Worm (Caenorhabditis elegans) whole organism, L2 larva: ENCODE results near the gene K09C6.3.

Experiments used
- R02D3.7 ChIP-seq: fragments of 150-350 bp; optimal IDR thresholded peaks from 2 replicates; lab custom pipeline; 2014; ENCODE audit warnings: missing biosample characterization, missing genetic modification characterization
- Y55F3AM.14 ChIP-seq: fragments of 200-800 bp; sonication (Bioruptor generic); optimal IDR thresholded peaks from 2 replicates; lab custom pipeline; 2018; ENCODE audit warnings: mild to moderate bottlenecking, missing genetic modification characterization, missing compliant biosample characterization
- ZK546.5 ChIP-seq: sonication (generic microtip); optimal IDR thresholded peaks from 2 replicates; lab custom pipeline; 2017; ENCODE audit warnings: missing biosample characterization, missing genetic modification characterization
- alr-1 ChIP-seq: fragments of 150-350 bp; optimal IDR thresholded peaks from 2 replicates; lab custom pipeline; 2014; ENCODE audit warnings: missing biosample characterization, missing genetic modification characterization
- aly-2 ChIP-seq: fragments of 150-350 bp; optimal IDR thresholded peaks from 2 replicates; lab custom pipeline; 2014; ENCODE audit warnings: missing biosample characterization, missing genetic modification characterization
- ama-1 ChIP-seq: fragments of 150-350 bp; optimal IDR thresholded peaks from 2 replicates; lab custom pipeline; 2018; ENCODE audit warnings: inconsistent platforms
- blmp-1 ChIP-seq: sonication (generic microtip); optimal IDR thresholded peaks from 2 replicates; lab custom pipeline; 2017; ENCODE audit warnings: missing genetic modification characterization, mild to moderate bottlenecking, missing compliant biosample characterization, antibody characterized with exemption, moderate library complexity; ENCODE audit not compliant: insufficient read depth
- ceh-16 ChIP-seq: fragments of 150-350 bp; optimal IDR thresholded peaks from 2 replicates; lab custom pipeline; 2014; ENCODE audit warnings: missing biosample characterization, missing genetic modification characterization
- ceh-82 ChIP-seq: fragments of 150-350 bp; optimal IDR thresholded peaks from 2 replicates; lab custom pipeline; 2014; ENCODE audit warnings: missing biosample characterization, missing genetic modification characterization
- crh-2 ChIP-seq: sonication (generic microtip); optimal IDR thresholded peaks from 2 replicates; lab custom pipeline; 2017; ENCODE audit warnings: missing biosample characterization, missing genetic modification characterization
- dmd-4 ChIP-seq: sonication (generic microtip); optimal IDR thresholded peaks from 2 replicates; lab custom pipeline; 2017; ENCODE audit warnings: missing biosample characterization, missing genetic modification characterization
- egl-27 ChIP-seq: sonication (generic microtip); optimal IDR thresholded peaks from 3 replicates; lab custom pipeline; 2017; ENCODE audit warnings: missing biosample characterization, missing genetic modification reagents, missing genetic modification characterization
- elt-1 ChIP-seq: fragments of 150-350 bp; optimal IDR thresholded peaks from 2 replicates; lab custom pipeline; 2014; ENCODE audit warnings: missing biosample characterization, missing genetic modification characterization
- elt-3 ChIP-seq: sonication (generic microtip); optimal IDR thresholded peaks from 2 replicates; lab custom pipeline; 2017; ENCODE audit warnings: missing biosample characterization, missing genetic modification characterization
- fos-1 ChIP-seq: fragments of 150-350 bp; optimal IDR thresholded peaks from 2 replicates; lab custom pipeline; 2014; ENCODE audit warnings: missing biosample characterization, missing genetic modification characterization
- gmeb-1 ChIP-seq: fragments of 150-350 bp; optimal IDR thresholded peaks from 2 replicates; lab custom pipeline; 2014; ENCODE audit warnings: missing biosample characterization, missing genetic modification characterization
- lin-11 ChIP-seq: fragments of 150-350 bp; sonication (generic microtip); optimal IDR thresholded peaks from 2 replicates; lab custom pipeline; 2014; ENCODE audit warnings: missing biosample characterization, missing genetic modification characterization, inconsistent platforms, mixed read lengths
- lin-13 ChIP-seq: fragments of 150-350 bp; optimal IDR thresholded peaks from 2 replicates; lab custom pipeline; 2014; ENCODE audit warnings: missing biosample characterization, missing genetic modification reagents, missing genetic modification characterization
- lin-39 ChIP-seq: fragments of 150-350 bp; optimal IDR thresholded peaks from 2 replicates; lab custom pipeline; 2014; ENCODE audit warnings: missing biosample characterization, missing genetic modification reagents, missing genetic modification characterization
- lsy-2 ChIP-seq, 2 experiments: fragments of 150-350 bp in 1 of 2; sonication (generic microtip) in 1 of 2; optimal IDR thresholded peaks; 2 replicates each; lab custom pipeline; 2014 to 2017; ENCODE audit warnings: missing biosample characterization in 2 of 2, missing genetic modification characterization in 2 of 2
- mbf-1 ChIP-seq: sonication (generic microtip); optimal IDR thresholded peaks from 2 replicates; lab custom pipeline; 2017; ENCODE audit warnings: missing biosample characterization, missing genetic modification characterization
- mdl-1 ChIP-seq, 2 experiments: fragments of 150-350 bp in 1 of 2; sonication (generic microtip) in 1 of 2; optimal IDR thresholded peaks; 2 replicates each; lab custom pipeline; 2017; ENCODE audit warnings: missing biosample characterization in 2 of 2, missing genetic modification characterization in 2 of 2
- nhr-10 ChIP-seq: sonication (generic microtip); optimal IDR thresholded peaks from 2 replicates; lab custom pipeline; 2017; ENCODE audit warnings: missing biosample characterization, missing genetic modification characterization
- nhr-11 ChIP-seq: fragments of 150-350 bp; optimal IDR thresholded peaks from 2 replicates; lab custom pipeline; 2014; ENCODE audit warnings: missing biosample characterization, missing genetic modification characterization
- nhr-129 ChIP-seq: fragments of 150-350 bp; optimal IDR thresholded peaks from 2 replicates; lab custom pipeline; 2014; ENCODE audit warnings: missing biosample characterization, missing genetic modification characterization
- nhr-21 ChIP-seq: fragments of 150-350 bp; optimal IDR thresholded peaks from 2 replicates; lab custom pipeline; 2014; ENCODE audit warnings: missing biosample characterization, missing genetic modification characterization
- nhr-23 ChIP-seq: fragments of 150-350 bp; optimal IDR thresholded peaks from 2 replicates; lab custom pipeline; 2014; ENCODE audit warnings: missing biosample characterization, missing genetic modification reagents, missing genetic modification characterization
- nhr-25 ChIP-seq: fragments of 150-350 bp; sonication (generic microtip); optimal IDR thresholded peaks from 3 replicates; lab custom pipeline; 2014; ENCODE audit warnings: missing biosample characterization, missing genetic modification characterization
- nhr-6 ChIP-seq: fragments of 150-350 bp; optimal IDR thresholded peaks from 2 replicates; lab custom pipeline; 2014; ENCODE audit warnings: missing biosample characterization, missing genetic modification characterization
- nhr-77 ChIP-seq: fragments of 150-350 bp; optimal IDR thresholded peaks from 2 replicates; lab custom pipeline; 2014; ENCODE audit warnings: missing biosample characterization, missing genetic modification characterization
- peb-1 ChIP-seq: fragments of 150-350 bp; optimal IDR thresholded peaks from 2 replicates; lab custom pipeline; 2014; ENCODE audit warnings: missing biosample characterization, missing genetic modification characterization
- skn-1 ChIP-seq: sonication (generic microtip); optimal IDR thresholded peaks from 2 replicates; lab custom pipeline; 2017; ENCODE audit warnings: missing biosample characterization, missing genetic modification characterization
- snpc-4 ChIP-seq: fragments of 150-350 bp; optimal IDR thresholded peaks from 2 replicates; lab custom pipeline; 2014; ENCODE audit warnings: missing biosample characterization, missing genetic modification characterization
- unc-62 ChIP-seq: fragments of 150-350 bp; optimal IDR thresholded peaks from 2 replicates; lab custom pipeline; 2014; ENCODE audit warnings: missing biosample characterization, missing genetic modification reagents, missing genetic modification characterization
- zag-1 ChIP-seq: fragments of 150-350 bp; optimal IDR thresholded peaks from 2 replicates; lab custom pipeline; 2014; ENCODE audit warnings: missing biosample characterization, missing genetic modification characterization
- ztf-11 ChIP-seq: sonication (generic microtip); optimal IDR thresholded peaks from 2 replicates; lab custom pipeline; 2017; ENCODE audit warnings: missing biosample characterization, missing genetic modification characterization
- ztf-4 ChIP-seq: fragments of 150-350 bp; optimal IDR thresholded peaks from 2 replicates; lab custom pipeline; 2014; ENCODE audit warnings: missing biosample characterization, missing genetic modification characterization

The K09C6.3 gene

ce11 chrV:866729-867128 lies 14.4 kb downstream of the K09C6.3 start, which contains the start of gene T02B11.3:
TSS of gene T02B11.3 (minus strand) at chrV:866829.
- TF ChIP-seq fos-1 (tag; lab: Kevin White, UChicago) (no peak), lin-39 (tag; lab: Kevin White, UChicago) (no peak), elt-1 (tag; lab: Kevin White, UChicago) (no peak), zag-1 (tag; lab: Kevin White, UChicago) (no peak), nhr-129 (tag; lab: Kevin White, UChicago) (no peak), crh-2 (no peak), dmd-4 (tag; lab: Kevin White, UChicago) (no peak), ceh-82 (tag; lab: Kevin White, UChicago) (no peak), lin-13 (GFP tag; lab: Kevin White, UChicago) (no peak), alr-1 (tag; lab: Kevin White, UChicago) (no peak)

DNA sequence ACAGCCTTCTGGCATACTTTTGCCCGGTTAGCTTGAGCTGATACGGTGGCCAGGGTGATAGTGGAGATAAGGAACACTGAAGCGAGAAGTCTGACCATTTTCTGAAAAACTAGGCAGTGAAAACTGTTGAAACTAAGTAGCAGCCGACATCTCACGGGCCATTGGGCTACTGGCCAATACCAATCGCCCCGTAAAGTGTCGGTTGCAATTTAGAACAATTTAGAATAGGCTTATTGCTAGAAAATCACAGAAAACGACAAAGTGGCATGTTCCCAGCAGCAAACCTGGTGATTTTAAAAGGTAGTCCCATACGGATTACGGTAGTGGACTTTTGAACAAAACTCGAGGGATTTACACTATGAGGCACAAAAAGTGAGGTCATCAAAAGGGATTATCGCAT lies 18.7 kb downstream of the K09C6.3 start, which contains the start of gene T02B11.4:
Gene T02B11.4, minus strand, starts transcription at position 101 of the 400 bp plus-strand sequence.
- TF ChIP-seq elt-3 (tag; lab: Kevin White, UChicago) (no peak), skn-1 (tag; lab: Kevin White, UChicago) (no peak), unc-62 (GFP tag; lab: Kevin White, UChicago) (no peak)

ce11 chrV:875945-876344 lies 23.7 kb downstream of the K09C6.3 start, which contains the start of gene T02B11.9:
TSS of gene T02B11.9 (plus strand) at chrV:876245.
- TF ChIP-seq aly-2 = no peak
- TF ChIP-seq snpc-4 = no peak
- TF ChIP-seq ZK546.5 = no peak
- no peak for TF ChIP-seq egl-27 (tag; lab: Kevin White, UChicago)
- no peak for TF ChIP-seq mdl-1 (tag; optimal IDR thresholded peaks at IDR 0.05; lab: Kevin White, UChicago)
- TF ChIP-seq Y55F3AM.14 (GFP tag; lab: Kevin White, UChicago) = no peak
- no peak for TF ChIP-seq dmd-4 (tag; lab: Kevin White, UChicago)
- no peak for TF ChIP-seq peb-1 (tag; lab: Kevin White, UChicago)
- TF ChIP-seq ztf-4 (tag; lab: Kevin White, UChicago) = no peak
- TF ChIP-seq gmeb-1 (tag; lab: Kevin White, UChicago) = no peak
- no peak for TF ChIP-seq skn-1 (tag; lab: Kevin White, UChicago)
- no peak for TF ChIP-seq lin-39 (tag; lab: Kevin White, UChicago)

- TF ChIP-seq peb-1 (tag; lab: Kevin White, UChicago) (no peak), R02D3.7 (no peak), gmeb-1 (tag; lab: Kevin White, UChicago) (no peak), fos-1 (tag; lab: Kevin White, UChicago) (no peak), mdl-1 (tag; optimal IDR thresholded peaks at IDR 0.05; lab: Kevin White, UChicago) (no peak), nhr-23 (tag; lab: Kevin White, UChicago) (no peak), ama-1 (lab: Kevin White, UChicago) (no peak), ztf-4 (tag; lab: Kevin White, UChicago) (no peak), ztf-11 (tag; lab: Kevin White, UChicago) (no peak), skn-1 (tag; lab: Kevin White, UChicago) (no peak), unc-62 (GFP tag; lab: Kevin White, UChicago) (no peak), elt-1 (tag; lab: Kevin White, UChicago) (no peak), nhr-129 (tag; lab: Kevin White, UChicago) (no peak), nhr-11 (tag; lab: Kevin White, UChicago) (no peak), ceh-16 (tag; lab: Kevin White, UChicago) (no peak), lsy-2 (tag; optimal IDR thresholded peaks at IDR 0.05; lab: Kevin White, UChicago) (no peak), nhr-25 (tag; lab: Kevin White, UChicago) (no peak), nhr-6 (tag; lab: Kevin White, UChicago) (no peak), mbf-1 (tag; lab: Kevin White, UChicago) (no peak)
Measured at ce11 chrV:878567-878966, 26.3 kb downstream of the K09C6.3 start, which contains the start of gene T02B11.8. TSS of gene T02B11.8 (minus strand) at chrV:878667.

DNA sequence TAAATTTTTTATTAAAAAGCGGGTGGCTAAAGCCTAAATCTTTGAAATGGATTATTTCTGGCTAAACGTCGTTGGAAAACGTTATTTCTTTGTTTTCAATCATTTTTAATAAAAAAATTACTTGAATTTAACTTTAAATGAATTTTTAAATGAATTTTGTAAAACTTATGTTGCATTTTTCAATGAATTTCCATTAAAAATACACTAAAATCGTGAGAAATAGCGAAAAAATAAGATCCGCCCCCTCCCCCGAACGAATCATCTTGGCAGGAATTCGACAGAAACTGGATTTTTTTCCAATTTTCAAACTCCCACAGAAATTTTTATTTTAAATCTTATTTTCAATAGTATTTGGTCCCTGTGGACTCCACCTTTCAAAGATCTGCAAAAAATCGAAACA lies 26.9 kb downstream of the K09C6.3 start, which contains the start of gene srg-53:
Gene srg-53, plus strand, starts transcription at position 301 of the 400 bp plus-strand sequence.
- TF ChIP-seq blmp-1 (tag; lab: Kevin White, UChicago) (no peak), elt-3 (tag; lab: Kevin White, UChicago) (no peak), nhr-10 (no peak), alr-1 (tag; lab: Kevin White, UChicago) (no peak), dmd-4 (tag; lab: Kevin White, UChicago) (no peak), snpc-4 (no peak), lin-39 (tag; lab: Kevin White, UChicago) (no peak), nhr-77 (tag; lab: Kevin White, UChicago) (no peak), ZK546.5 (no peak), lin-11 (tag; lab: Kevin White, UChicago) (no peak), nhr-21 (no peak), ztf-4 (tag; lab: Kevin White, UChicago) (no peak), nhr-25 (tag; lab: Kevin White, UChicago) (no peak), gmeb-1 (tag; lab: Kevin White, UChicago) (no peak), mbf-1 (tag; lab: Kevin White, UChicago) (no peak)
